Fruit fly (Drosophila melanogaster) whole organism, embryonic: ENCODE data around the gene PolA1.

ENCODE experiments used
- Abd-B ChIP-seq: fragments of 200-800 bp; sonication (Bioruptor generic); optimal IDR thresholded peaks from 2 replicates; lab custom pipeline; 2018; ENCODE audit warnings: missing biosample characterization, mild to moderate bottlenecking, missing genetic modification characterization, moderate library complexity
- Awh ChIP-seq: fragments of 200-800 bp; sonication (Bioruptor generic); IDR thresholded peaks from 2 replicates; pipeline ENCODE4, ENCODE4 v1.3.6; 2022; ENCODE audit warnings: missing biosample characterization, missing genetic modification characterization
- Bdp1 ChIP-seq: fragments of 200-800 bp; sonication (Bioruptor generic); optimal IDR thresholded peaks from 3 replicates; lab custom pipeline; 2016; ENCODE audit warnings: missing biosample characterization, missing genetic modification characterization
- C15 ChIP-seq: fragments of 200-800 bp; sonication (Bioruptor generic); IDR thresholded peaks from 3 replicates; pipeline ENCODE4 v1.3.6; 2022; ENCODE audit warnings: missing biosample characterization, missing genetic modification characterization
- CG11085 ChIP-seq: fragments of 200-800 bp; sonication (Bioruptor generic); IDR thresholded peaks from 2 replicates; pipeline ENCODE4 v1.3.6; 2022; ENCODE audit warnings: missing biosample characterization, missing genetic modification characterization
- CG11504 ChIP-seq: fragments of 200-800 bp; sonication (Bioruptor generic); optimal IDR thresholded peaks from 3 replicates; lab custom pipeline; 2019; ENCODE audit warnings: missing biosample characterization, mild to moderate bottlenecking, missing genetic modification characterization, moderate library complexity
- CG11560 ChIP-seq: fragments of 200-800 bp; sonication (Bioruptor generic); IDR thresholded peaks from 3 replicates; pipeline ENCODE4 v1.3.6; 2022; ENCODE audit warnings: missing biosample characterization, missing genetic modification characterization
- CG13775 ChIP-seq: fragments of 200-800 bp; sonication (Bioruptor generic); optimal IDR thresholded peaks from 3 replicates; lab custom pipeline; 2017; ENCODE audit warnings: missing biosample characterization, mild to moderate bottlenecking, missing genetic modification characterization
- CG14050 ChIP-seq: fragments of 200-800 bp; sonication (Bioruptor generic); IDR thresholded peaks from 3 replicates; pipeline ENCODE4 v1.3.6; 2022; ENCODE audit warnings: missing biosample characterization, missing genetic modification characterization
- CG15696 ChIP-seq: fragments of 200-800 bp; sonication (Bioruptor generic); optimal IDR thresholded peaks from 2 replicates; lab custom pipeline; 2019; ENCODE audit warnings: missing biosample characterization, mild to moderate bottlenecking, missing genetic modification characterization, moderate library complexity
- CG16863 ChIP-seq: fragments of 200-800 bp; sonication (Bioruptor generic); optimal IDR thresholded peaks from 3 replicates; lab custom pipeline; 2016; ENCODE audit warnings: missing biosample characterization, missing genetic modification characterization
- CG2202 ChIP-seq: fragments of 200-800 bp; sonication (Bioruptor generic); optimal IDR thresholded peaks from 2 replicates; lab custom pipeline; 2018; ENCODE audit warnings: missing biosample characterization, mild to moderate bottlenecking, missing genetic modification characterization
- CG33213 ChIP-seq: fragments of 200-800 bp; sonication (Bioruptor generic); optimal IDR thresholded peaks from 3 replicates; lab custom pipeline; 2016; ENCODE audit warnings: missing biosample characterization, missing genetic modification characterization
- CG3726 ChIP-seq: fragments of 200-800 bp; sonication (Bioruptor generic); IDR thresholded peaks from 3 replicates; pipeline ENCODE4, ENCODE4 v1.3.6; 2022; ENCODE audit warnings: missing biosample characterization, missing genetic modification characterization
- CG6254 ChIP-seq: fragments of 200-800 bp; sonication (Bioruptor generic); optimal IDR thresholded peaks from 3 replicates; lab custom pipeline; 2017; ENCODE audit warnings: mild to moderate bottlenecking, missing biosample characterization, missing genetic modification reagents, missing genetic modification characterization
- CG7271 ChIP-seq: fragments of 200-800 bp; sonication (Bioruptor generic); optimal IDR thresholded peaks from 2 replicates; lab custom pipeline; 2018; ENCODE audit warnings: missing biosample characterization, mild to moderate bottlenecking, missing genetic modification characterization, moderate library complexity
- CG7357 ChIP-seq: fragments of 200-800 bp; sonication (Bioruptor generic); IDR thresholded peaks from 3 replicates; pipeline ENCODE4 v1.3.6; 2022; ENCODE audit warnings: missing biosample characterization, missing genetic modification characterization
- CG8944 ChIP-seq: fragments of 200-800 bp; sonication (Bioruptor generic); optimal IDR thresholded peaks from 3 replicates; lab custom pipeline; 2016; ENCODE audit warnings: missing biosample characterization, missing genetic modification characterization
- Camta ChIP-seq: fragments of 200-800 bp; sonication (Bioruptor generic); optimal IDR thresholded peaks from 2 replicates; lab custom pipeline; 2016; ENCODE audit warnings: missing biosample characterization, missing genetic modification characterization
- CoRest ChIP-seq: fragments of 200-800 bp; sonication (Bioruptor generic); optimal IDR thresholded peaks from 3 replicates; lab custom pipeline; 2018; ENCODE audit warnings: missing biosample characterization, mild to moderate bottlenecking, missing genetic modification characterization, moderate library complexity
- D19A ChIP-seq: fragments of 200-800 bp; optimal IDR thresholded peaks from 3 replicates; lab custom pipeline; 2019; ENCODE audit warnings: missing biosample characterization, mild to moderate bottlenecking, missing genetic modification characterization, moderate library complexity
- HHEX ChIP-seq: fragments of 200-800 bp; sonication (Bioruptor generic); optimal IDR thresholded peaks from 3 replicates; lab custom pipeline; 2017; ENCODE audit warnings: missing biosample characterization, mild to moderate bottlenecking, missing genetic modification characterization, missing genetic modification reagents
- Hmx ChIP-seq: fragments of 200-800 bp; sonication (Bioruptor generic); optimal IDR thresholded peaks from 2 replicates; lab custom pipeline; 2016; ENCODE audit warnings: missing biosample characterization, missing genetic modification characterization
- Hr39 ChIP-seq: fragments of >200 bp; optimal IDR thresholded peaks from 2 replicates; lab custom pipeline; 2017
- Lim3 ChIP-seq: fragments of 200-800 bp; sonication (Bioruptor generic); IDR thresholded peaks from 2 replicates; pipeline ENCODE4 v1.3.6; 2022; ENCODE audit warnings: missing biosample characterization, missing genetic modification characterization
- Nf-YC ChIP-seq: fragments of 200-800 bp; optimal IDR thresholded peaks from 3 replicates; lab custom pipeline; 2019; ENCODE audit warnings: missing biosample characterization, mild to moderate bottlenecking, missing genetic modification characterization, moderate library complexity
- Taf1 ChIP-seq: fragments of 200-800 bp; sonication (Bioruptor generic); IDR thresholded peaks from 2 replicates; pipeline ENCODE4 v1.3.6; 2022; ENCODE audit warnings: missing biosample characterization, missing genetic modification characterization
- az2 ChIP-seq: fragments of 200-800 bp; sonication (Bioruptor generic); optimal IDR thresholded peaks from 3 replicates; lab custom pipeline; 2016; ENCODE audit warnings: missing biosample characterization, missing genetic modification characterization
- cad ChIP-seq: fragments of >200 bp; optimal IDR thresholded peaks from 2 replicates; lab custom pipeline; 2017; ENCODE audit warnings: missing biosample characterization, missing genetic modification characterization
- cg ChIP-seq: fragments of 200-800 bp; sonication (Bioruptor generic); optimal IDR thresholded peaks from 3 replicates; lab custom pipeline; 2019; ENCODE audit warnings: missing biosample characterization, mild to moderate bottlenecking, missing genetic modification characterization, moderate library complexity
- chn ChIP-seq: fragments of 200-800 bp; sonication (Bioruptor generic); optimal IDR thresholded peaks from 2 replicates; lab custom pipeline; 2016; ENCODE audit warnings: missing biosample characterization, missing genetic modification characterization
- danr ChIP-seq: fragments of 200-800 bp; sonication (Bioruptor generic); IDR thresholded peaks from 2 replicates; pipeline ENCODE4 v1.3.6; 2022; ENCODE audit warnings: missing biosample characterization, missing genetic modification characterization
- emc ChIP-seq: fragments of 200-800 bp; sonication (Bioruptor generic); optimal IDR thresholded peaks from 2 replicates; lab custom pipeline; 2016; ENCODE audit warnings: missing biosample characterization, missing genetic modification characterization
- en ChIP-seq: fragments of 200-800 bp; sonication (Bioruptor generic); optimal IDR thresholded peaks from 2 replicates; lab custom pipeline; 2016; ENCODE audit warnings: missing biosample characterization, missing genetic modification characterization
- eve ChIP-seq, 2 experiments: fragments of >200 bp; optimal IDR thresholded peaks; 2 replicates each; lab custom pipeline; 2017; ENCODE audit warnings: missing biosample characterization in 2 of 2, missing genetic modification characterization in 2 of 2
- ewg ChIP-seq: fragments of 200-800 bp; sonication (Bioruptor generic); optimal IDR thresholded peaks from 3 replicates; lab custom pipeline; 2017; ENCODE audit warnings: mild to moderate bottlenecking, missing biosample characterization, missing genetic modification reagents, missing genetic modification characterization
- exex ChIP-seq: fragments of 200-800 bp; sonication (Bioruptor generic); optimal IDR thresholded peaks from 4 replicates; lab custom pipeline; 2018; ENCODE audit warnings: missing biosample characterization, mild to moderate bottlenecking, missing genetic modification characterization, moderate library complexity
- fd64A ChIP-seq: fragments of 200-800 bp; sonication (Bioruptor generic); optimal IDR thresholded peaks from 3 replicates; lab custom pipeline; 2018; ENCODE audit warnings: missing biosample characterization, mild to moderate bottlenecking, missing genetic modification characterization
- ham ChIP-seq: fragments of 200-800 bp; sonication (Bioruptor generic); IDR thresholded peaks from 2 replicates; pipeline ENCODE4 v1.3.6; 2022; ENCODE audit warnings: missing biosample characterization, missing genetic modification characterization
- jigr1 ChIP-seq: fragments of 200-800 bp; sonication (Bioruptor generic); IDR thresholded peaks from 3 replicates; pipeline ENCODE4 v1.3.6; 2022; ENCODE audit warnings: missing biosample characterization, missing genetic modification characterization
- pho ChIP-seq: fragments of 200-800 bp; sonication (Bioruptor generic); optimal IDR thresholded peaks from 2 replicates; lab custom pipeline; 2016; ENCODE audit warnings: missing biosample characterization, missing genetic modification characterization
- phol ChIP-seq: fragments of 200-800 bp; sonication (Bioruptor generic); optimal IDR thresholded peaks from 3 replicates; lab custom pipeline; 2018; ENCODE audit warnings: missing biosample characterization, mild to moderate bottlenecking, missing genetic modification characterization, moderate library complexity
- pita ChIP-seq: fragments of 200-800 bp; sonication (Bioruptor generic); optimal IDR thresholded peaks from 2 replicates; lab custom pipeline; 2017; ENCODE audit warnings: missing biosample characterization, mild to moderate bottlenecking, missing genetic modification characterization
- slp2 ChIP-seq: fragments of 200-800 bp; sonication (Bioruptor generic); optimal IDR thresholded peaks from 2 replicates; lab custom pipeline; 2016; ENCODE audit warnings: missing biosample characterization, missing genetic modification characterization
- tgo ChIP-seq: fragments of 200-800 bp; sonication (Bioruptor generic); IDR thresholded peaks from 3 replicates; pipeline ENCODE4 v1.3.6; 2022; ENCODE audit warnings: missing biosample characterization, missing genetic modification characterization
- tin ChIP-seq: fragments of 200-800 bp; sonication (Bioruptor generic); optimal IDR thresholded peaks from 3 replicates; lab custom pipeline; 2016; ENCODE audit warnings: missing biosample characterization, missing genetic modification characterization
- tna ChIP-seq: fragments of 200-800 bp; sonication (Bioruptor generic); IDR thresholded peaks from 2 replicates; pipeline ENCODE4 v1.3.6; 2022; ENCODE audit warnings: missing biosample characterization, missing genetic modification characterization; ENCODE audit not compliant: partially characterized antibody
- ttk ChIP-seq: fragments of 200-800 bp; sonication (Bioruptor generic); IDR thresholded peaks from 2 replicates; pipeline ENCODE4 v2.1.2; 2022; ENCODE audit warnings: missing biosample characterization, missing genetic modification characterization
- unpg ChIP-seq: fragments of 200-800 bp; sonication (Bioruptor generic); optimal IDR thresholded peaks from 3 replicates; lab custom pipeline; 2018; ENCODE audit warnings: missing biosample characterization, mild to moderate bottlenecking, missing genetic modification characterization, moderate library complexity
- vnd ChIP-seq: fragments of 200-800 bp; sonication (Bioruptor generic); IDR thresholded peaks from 3 replicates; pipeline ENCODE4 v1.3.6; 2022; ENCODE audit warnings: missing biosample characterization, missing genetic modification characterization; ENCODE audit not compliant: partially characterized antibody
- wek ChIP-seq: fragments of 200-800 bp; sonication (Bioruptor generic); optimal IDR thresholded peaks from 3 replicates; lab custom pipeline; 2018; ENCODE audit warnings: missing biosample characterization, mild to moderate bottlenecking, missing genetic modification characterization, moderate library complexity
- wor ChIP-seq: fragments of 200-800 bp; sonication (Bioruptor generic); IDR thresholded peaks from 2 replicates; pipeline ENCODE4 v1.3.6; 2022; ENCODE audit warnings: missing biosample characterization, missing genetic modification characterization
- zfh2 ChIP-seq: fragments of 200-800 bp; sonication (Bioruptor generic); optimal IDR thresholded peaks from 2 replicates; lab custom pipeline; 2016; ENCODE audit warnings: missing biosample characterization, missing genetic modification characterization

The PolA1 gene

DNA sequence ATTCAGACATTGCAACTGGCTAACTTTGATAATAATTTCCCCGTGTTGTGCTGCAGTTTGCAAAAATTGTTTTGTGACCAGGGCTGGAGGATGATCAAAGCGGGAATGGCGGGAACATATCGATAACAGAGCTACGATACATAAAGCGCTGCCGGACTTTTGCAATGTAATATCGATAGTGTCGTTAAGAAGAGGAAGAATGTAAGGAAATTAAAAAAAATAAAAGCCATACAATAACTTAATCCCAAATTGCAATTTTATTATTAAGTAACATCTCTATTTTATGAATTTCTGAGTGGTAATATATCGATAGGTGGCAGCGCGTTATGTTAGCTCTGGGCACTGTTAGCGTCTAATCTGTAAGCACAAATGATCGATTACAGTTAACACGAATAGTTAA, at the start of gene PolA1 (continued):
- TF ChIP-seq vnd (peak; percentile 94), emc (GFP tag; lab: Kevin White, UChicago) (no peak), CG3726 (GFP tag; lab: Robert Waterston, UW) (no peak), HHEX (GFP tag; lab: Kevin White, UChicago) (no peak), phol (tag; lab: Kevin White, UChicago) (peak; percentile 84), Awh (GFP tag; lab: Robert Waterston, UW) (no peak), chn (peak; percentile 39), unpg (GFP tag; lab: Kevin White, UChicago) (peak; percentile 18), CG6254 (no peak), wek (GFP tag; lab: Kevin White, UChicago) (no peak), Taf1 (GFP tag; lab: Robert Waterston, UW) (0 out of 2 replicates have a peak, but pooled peaks have one; percentile 27), CG2202 (tag; lab: Kevin White, UChicago) (no peak), cad (no peak), wor (GFP tag; lab: Robert Waterston, UW) (no peak), tgo (GFP tag; lab: Robert Waterston, UW) (peak; percentile 39; the same call in 2 of the 3 replicates), jigr1 (GFP tag; lab: Robert Waterston, UW) (no peak), CG15696 (tag; lab: Kevin White, UChicago) (peak; percentile 1), CG14050 (GFP tag; lab: Robert Waterston, UW) (no peak), danr (no peak), CG33213 (GFP tag; lab: Kevin White, UChicago) (peak; percentile 70), CG8944 (GFP tag; lab: Kevin White, UChicago) (peak; percentile 34), CG13775 (peak; percentile 48), D19A (tag; lab: Kevin White, UChicago) (no peak), Abd-B (peak; percentile 49), ttk (GFP tag; lab: Robert Waterston, UW) (no peak), ewg (GFP tag; lab: Kevin White, UChicago) (no peak), CoRest (tag; lab: Kevin White, UChicago) (peak; percentile 72), Hmx (no peak), pita (GFP tag; lab: Kevin White, UChicago) (no peak), exex (tag; lab: Kevin White, UChicago) (no peak), Camta (GFP tag; lab: Kevin White, UChicago) (peak; percentile 35), CG16863 (GFP tag; lab: Kevin White, UChicago) (no peak), en (GFP tag; lab: Kevin White, UChicago) (no peak), CG7357 (GFP tag; lab: Robert Waterston, UW) (no peak), Lim3 (GFP tag; lab: Robert Waterston, UW) (no peak), cg (GFP tag; lab: Kevin White, UChicago) (no peak), CG11560 (tag; lab: Robert Waterston, UW) (no peak), tna (GFP tag; lab: Robert Waterston, UW) (no peak; the same call in 1 of the 2 replicates), CG11504 (no peak), tin (peak; percentile 46), az2 (GFP tag; lab: Kevin White, UChicago) (peak; percentile 5), slp2 (GFP tag; lab: Kevin White, UChicago) (no peak), ham (GFP tag; lab: Robert Waterston, UW) (no peak), Hr39 (lab: Kevin White, UChicago) (no peak), C15 (no peak), zfh2 (GFP tag; lab: Kevin White, UChicago) (peak; percentile 34), Bdp1 (GFP tag; lab: Kevin White, UChicago) (no peak), CG7271 (tag; lab: Kevin White, UChicago) (no peak), CG11085 (GFP tag; lab: Robert Waterston, UW) (peak; percentile 23; the same call in 1 of the 2 replicates), Nf-YC (tag; lab: Kevin White, UChicago) (peak; percentile 10), eve (GFP tag; optimal IDR thresholded peaks at IDR 0.05; lab: Kevin White, UChicago) (no peak), pho (peak; percentile 67), fd64A (GFP tag; lab: Kevin White, UChicago) (no peak)
